Worm (Caenorhabditis elegans): ENCODE measurements around the gene msp-40.

DNA sequence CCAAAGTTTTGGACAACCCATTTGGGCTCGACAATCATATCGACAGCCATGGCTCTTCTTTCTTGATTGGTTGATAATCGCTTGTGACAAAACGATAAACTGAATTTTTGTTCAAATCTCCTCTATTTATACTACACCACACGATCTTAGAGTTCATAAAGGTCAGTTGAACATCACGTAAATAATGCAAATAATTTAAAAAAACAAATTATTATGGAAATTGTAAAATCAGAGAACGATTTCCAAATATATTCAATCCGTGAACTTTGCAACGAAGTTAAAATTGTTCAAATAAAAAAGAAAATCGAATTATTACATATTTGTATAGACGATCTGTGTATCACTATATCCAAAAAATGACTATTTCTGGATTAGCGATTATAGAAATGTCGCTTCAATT is 38.1 kb downstream of the msp-40 start, which contains the start of the genes mpst-4 and F11G11.14:
- no peak for TF ChIP-seq klf-2 (GFP tag; conservative IDR thresholded peaks at IDR 0.05)
- no peak for TF ChIP-seq tab-1 (GFP tag; IDR thresholded peaks at IDR 0.05)
- TF ChIP-seq ztf-29 (GFP tag; IDR thresholded peaks at IDR 0.05): no peak
- TF ChIP-seq flt-1 (GFP tag; IDR thresholded peaks at IDR 0.05): no peak
- no peak for TF ChIP-seq ref-1 (GFP tag; conservative IDR thresholded peaks at IDR 0.05)
- no peak for TF ChIP-seq med-1 (GFP tag; optimal IDR thresholded peaks at IDR 0.05; ENCODE audit: insufficient read depth)
- no peak for TF ChIP-seq cog-1 (tag; optimal IDR thresholded peaks at IDR 0.05)
- TF ChIP-seq ztf-23 (GFP tag; IDR thresholded peaks at IDR 0.05): no peak
